Fruit fly (Drosophila melanogaster): ENCODE measurements around the gene pb.

pb gene

dm6 chr3R:6760755-6761647 lies 19.1 kb upstream of the pb start (continued):
- TF ChIP-seq knrl (GFP tag; IDR thresholded peaks at IDR 0.05; ENCODE audit: partially characterized antibody), result no peak
- TF ChIP-seq sna (GFP tag; IDR thresholded peaks at IDR 0.05; ENCODE audit: partially characterized antibody), result no peak
- TF ChIP-seq Camta (GFP tag; optimal IDR thresholded peaks at IDR 0.05), result no peak
- TF ChIP-seq klu (GFP tag; IDR thresholded peaks at IDR 0.05), result 0 out of 2 replicates have a peak, but pooled peaks have one; percentile 19
- TF ChIP-seq CG10209 (GFP tag; optimal IDR thresholded peaks at IDR 0.05), result no peak
- TF ChIP-seq chm (GFP tag; IDR thresholded peaks at IDR 0.05), result no peak
- no peak for TF ChIP-seq pita (GFP tag; optimal IDR thresholded peaks at IDR 0.05)
- no peak for TF ChIP-seq gce (GFP tag; IDR thresholded peaks at IDR 0.05)
- TF ChIP-seq wdn (GFP tag; IDR thresholded peaks at IDR 0.05), result no peak
- TF ChIP-seq GATAe (GFP tag; conservative IDR thresholded peaks at IDR 0.05), result no peak
- no peak for TF ChIP-seq hb (GFP tag; IDR thresholded peaks at IDR 0.05; ENCODE audit: partially characterized antibody)
- TF ChIP-seq inv (GFP tag; IDR thresholded peaks at IDR 0.05; ENCODE audit: partially characterized antibody), result no peak
- TF ChIP-seq CG7786 (GFP tag; optimal IDR thresholded peaks at IDR 0.05), result no peak
- TF ChIP-seq Mrtf (GFP tag; IDR thresholded peaks at IDR 0.05), result no peak
- peak; percentile 16 for TF ChIP-seq CG6254 (GFP tag; optimal IDR thresholded peaks at IDR 0.05)
- peak; percentile 2 for TF ChIP-seq CG30020 (tag; optimal IDR thresholded peaks at IDR 0.05)
- no peak for TF ChIP-seq CTCF (GFP tag; optimal IDR thresholded peaks at IDR 0.05)
- TF ChIP-seq HLH3B (GFP tag; IDR thresholded peaks at IDR 0.05), result no peak
- TF ChIP-seq Fer3 (tag; optimal IDR thresholded peaks at IDR 0.05), result peak; percentile 3
- no peak for TF ChIP-seq CG2202 (tag; optimal IDR thresholded peaks at IDR 0.05)
- TF ChIP-seq CG1233 (GFP tag; optimal IDR thresholded peaks at IDR 0.05), result peak; percentile 42
- TF ChIP-seq CHES-1-like (GFP tag; optimal IDR thresholded peaks at IDR 0.05), result peak; percentile 22
- no peak for TF ChIP-seq Ada2b (GFP tag; IDR thresholded peaks at IDR 0.05)
- TF ChIP-seq CG8765 (GFP tag; IDR thresholded peaks at IDR 0.05), result 0 out of 2 replicates have a peak, but pooled peaks have one; percentile 36
- no peak for TF ChIP-seq Rx (GFP tag; IDR thresholded peaks at IDR 0.05)
- TF ChIP-seq Meics (GFP tag; optimal IDR thresholded peaks at IDR 0.05), result peak; percentile 33
- TF ChIP-seq Nf-YC (tag; optimal IDR thresholded peaks at IDR 0.05), result no peak
- no peak for TF ChIP-seq kay (GFP tag; optimal IDR thresholded peaks at IDR 0.05)
- TF ChIP-seq CG11247 (GFP tag; IDR thresholded peaks at IDR 0.05), result no peak
- peak; percentile 2 for TF ChIP-seq CG13624 (GFP tag; optimal IDR thresholded peaks at IDR 0.05)
- no peak for TF ChIP-seq CG6854 (GFP tag; optimal IDR thresholded peaks at IDR 0.05)
- no peak for TF ChIP-seq CG7357 (GFP tag; IDR thresholded peaks at IDR 0.05)
- TF ChIP-seq gfzf (GFP tag; optimal IDR thresholded peaks at IDR 0.05), result no peak
- no peak for TF ChIP-seq Max (GFP tag; optimal IDR thresholded peaks at IDR 0.05)
- TF ChIP-seq bab2 (GFP tag; optimal IDR thresholded peaks at IDR 0.05), result no peak
- no peak for TF ChIP-seq CG1647 (GFP tag; optimal IDR thresholded peaks at IDR 0.05)
- no peak for TF ChIP-seq tx (GFP tag; optimal IDR thresholded peaks at IDR 0.05)
- peak; percentile 18 for TF ChIP-seq CG10543 (GFP tag; optimal IDR thresholded peaks at IDR 0.05)
- TF ChIP-seq CG10147 (GFP tag; optimal IDR thresholded peaks at IDR 0.05), result no peak
- peak; percentile 62 for TF ChIP-seq CG15696 (tag; optimal IDR thresholded peaks at IDR 0.05)
- TF ChIP-seq CG4404 (GFP tag; IDR thresholded peaks at IDR 0.05), result no peak; the same call in 1 of the 2 replicates
- TF ChIP-seq vfl (GFP tag; optimal IDR thresholded peaks at IDR 0.05), result no peak
- no peak for TF ChIP-seq Asciz (GFP tag; optimal IDR thresholded peaks at IDR 0.05)
- no peak for TF ChIP-seq ash1 (GFP tag; optimal IDR thresholded peaks at IDR 0.05)
- TF ChIP-seq ara (GFP tag; IDR thresholded peaks at IDR 0.05), result peak; percentile 9; the same call in 1 of the 2 replicates
- TF ChIP-seq CG6813 (GFP tag; optimal IDR thresholded peaks at IDR 0.05), result no peak
- no peak for TF ChIP-seq MBD-R2 (GFP tag; IDR thresholded peaks at IDR 0.05)
- TF ChIP-seq CG10267 (tag; optimal IDR thresholded peaks at IDR 0.05), result peak; percentile 61
- TF ChIP-seq CG6175 (GFP tag; IDR thresholded peaks at IDR 0.05), result no peak
- peak; percentile 56 for TF ChIP-seq CG12391 (tag; optimal IDR thresholded peaks at IDR 0.05)

Measured in whole organism, embryonic.